Worm (Caenorhabditis elegans): ENCODE data around the gene ptd-2.

ptd-2 gene

ce11 chrV:9274127-9275042, 24.4 kb downstream of the ptd-2 start:
- TF ChIP-seq unc-55 (GFP tag; optimal IDR thresholded peaks at IDR 0.05) (peak; percentile 44), che-1 (tag; optimal IDR thresholded peaks at IDR 0.05) (no peak), ceh-18 (tag; optimal IDR thresholded peaks at IDR 0.05) (peak; percentile 48), ttx-3 (tag; optimal IDR thresholded peaks at IDR 0.05) (no peak)

- no peak for TF ChIP-seq unc-3 (GFP tag; conservative IDR thresholded peaks at IDR 0.05)
- TF ChIP-seq unc-3 (tag; optimal IDR thresholded peaks at IDR 0.05) = no peak
- no peak for TF ChIP-seq ahr-1 (tag; optimal IDR thresholded peaks at IDR 0.05)
- no peak for TF ChIP-seq elt-4 (tag; optimal IDR thresholded peaks at IDR 0.05)
- TF ChIP-seq odd-2 (tag; optimal IDR thresholded peaks at IDR 0.05) = no peak
- TF ChIP-seq dve-1 (tag; optimal IDR thresholded peaks at IDR 0.05) = no peak
- no peak for TF ChIP-seq pat-9 (tag; optimal IDR thresholded peaks at IDR 0.05)
- no peak for TF ChIP-seq F13H6.1 (tag; optimal IDR thresholded peaks at IDR 0.05)
These were observed 32.1 kb downstream of the ptd-2 start, which contains the start of gene hlh-10 for ce11 chrV:9282110-9282509. Gene hlh-10 (minus strand): TSS chrV:9282210.

ce11 chrV:9283452-9283851, 33.4 kb downstream of the ptd-2 start:
- TF ChIP-seq C08G9.2 (tag; optimal IDR thresholded peaks at IDR 0.05) (no peak), lim-6 (tag; optimal IDR thresholded peaks at IDR 0.05) (no peak), elt-2 (tag; optimal IDR thresholded peaks at IDR 0.05) (no peak), ahr-1 (tag; optimal IDR thresholded peaks at IDR 0.05) (no peak), ceh-19 (GFP tag; optimal IDR thresholded peaks at IDR 0.05) (no peak), hlh-8 (tag; optimal IDR thresholded peaks at IDR 0.05) (peak; percentile 74)

ce11 chrV:9287460-9287859, 37.4 kb downstream of the ptd-2 start, which contains the start of gene lron-2:
Gene lron-2 (minus strand): TSS chrV:9287560.
- TF ChIP-seq ref-2 (tag; optimal IDR thresholded peaks at IDR 0.05) = no peak

- TF ChIP-seq hlh-13 (GFP tag; optimal IDR thresholded peaks at IDR 0.05) = no peak
These were observed 41.9 kb downstream of the ptd-2 start, which contains the start of gene ZK682.7 for ce11 chrV:9291919-9292318. Gene ZK682.7 (minus strand): TSS chrV:9292165.

ce11 chrV:9293359-9293758, 43.3 kb downstream of the ptd-2 start:
- TF ChIP-seq hlh-15 (tag; optimal IDR thresholded peaks at IDR 0.05) = no peak
- TF ChIP-seq sdc-2 (tag; optimal IDR thresholded peaks at IDR 0.05) = peak; percentile 38
- no peak for TF ChIP-seq pha-2 (tag; optimal IDR thresholded peaks at IDR 0.05)
- no peak for TF ChIP-seq ceh-9 (tag; optimal IDR thresholded peaks at IDR 0.05)
- peak; percentile 14 for TF ChIP-seq ceh-2 (tag; optimal IDR thresholded peaks at IDR 0.05)
- no peak for TF ChIP-seq dmd-4 (tag; optimal IDR thresholded peaks at IDR 0.05; ENCODE audit: borderline replicate concordance)
- no peak for TF ChIP-seq sox-2 (GFP tag; IDR thresholded peaks at IDR 0.05)
- no peak for TF ChIP-seq K09A11.1 (tag; optimal IDR thresholded peaks at IDR 0.05; ENCODE audit: insufficient read depth)
- no peak for TF ChIP-seq rnt-1 (tag; optimal IDR thresholded peaks at IDR 0.05)
- TF ChIP-seq ttx-3 (tag; optimal IDR thresholded peaks at IDR 0.05) = no peak
- TF ChIP-seq hlh-30 (tag; optimal IDR thresholded peaks at IDR 0.05; ENCODE audit: insufficient read depth) = no peak
- TF ChIP-seq fax-1 (tag; optimal IDR thresholded peaks at IDR 0.05) = no peak
- no peak for TF ChIP-seq mec-3 (tag; optimal IDR thresholded peaks at IDR 0.05; ENCODE audit: borderline replicate concordance)
- no peak for TF ChIP-seq C38D4.7 (GFP tag; optimal IDR thresholded peaks at IDR 0.05)
- TF ChIP-seq ceh-19 (GFP tag; optimal IDR thresholded peaks at IDR 0.05) = no peak
- TF ChIP-seq dve-1 (tag; optimal IDR thresholded peaks at IDR 0.05) = no peak
- TF ChIP-seq C08G9.2 (tag; optimal IDR thresholded peaks at IDR 0.05) = peak; percentile 25
- TF ChIP-seq ahr-1 (tag; optimal IDR thresholded peaks at IDR 0.05) = no peak
- TF ChIP-seq elt-4 (tag; optimal IDR thresholded peaks at IDR 0.05) = no peak
- TF ChIP-seq ceh-48 (tag; optimal IDR thresholded peaks at IDR 0.05) = no peak
- TF ChIP-seq tbx-7 (tag; optimal IDR thresholded peaks at IDR 0.05) = no peak
- TF ChIP-seq pha-4 (tag; optimal IDR thresholded peaks at IDR 0.05) = no peak
- TF ChIP-seq fkh-6 (tag; optimal IDR thresholded peaks at IDR 0.05) = peak; percentile 8
- TF ChIP-seq hlh-8 (tag; optimal IDR thresholded peaks at IDR 0.05) = no peak
- no peak for TF ChIP-seq ceh-22 (tag; optimal IDR thresholded peaks at IDR 0.05)
- TF ChIP-seq odd-2 (tag; optimal IDR thresholded peaks at IDR 0.05) = no peak
- no peak for TF ChIP-seq ref-2 (tag; optimal IDR thresholded peaks at IDR 0.05)
- peak; percentile 23 for TF ChIP-seq ceh-34 (tag; optimal IDR thresholded peaks at IDR 0.05)
- TF ChIP-seq pat-9 (tag; optimal IDR thresholded peaks at IDR 0.05) = no peak
- TF ChIP-seq hlh-13 (GFP tag; optimal IDR thresholded peaks at IDR 0.05) = no peak
- TF ChIP-seq lin-11 (tag; optimal IDR thresholded peaks at IDR 0.05) = no peak
